Worm (Caenorhabditis elegans): ENCODE results near the gene F18E9.1.

DNA sequence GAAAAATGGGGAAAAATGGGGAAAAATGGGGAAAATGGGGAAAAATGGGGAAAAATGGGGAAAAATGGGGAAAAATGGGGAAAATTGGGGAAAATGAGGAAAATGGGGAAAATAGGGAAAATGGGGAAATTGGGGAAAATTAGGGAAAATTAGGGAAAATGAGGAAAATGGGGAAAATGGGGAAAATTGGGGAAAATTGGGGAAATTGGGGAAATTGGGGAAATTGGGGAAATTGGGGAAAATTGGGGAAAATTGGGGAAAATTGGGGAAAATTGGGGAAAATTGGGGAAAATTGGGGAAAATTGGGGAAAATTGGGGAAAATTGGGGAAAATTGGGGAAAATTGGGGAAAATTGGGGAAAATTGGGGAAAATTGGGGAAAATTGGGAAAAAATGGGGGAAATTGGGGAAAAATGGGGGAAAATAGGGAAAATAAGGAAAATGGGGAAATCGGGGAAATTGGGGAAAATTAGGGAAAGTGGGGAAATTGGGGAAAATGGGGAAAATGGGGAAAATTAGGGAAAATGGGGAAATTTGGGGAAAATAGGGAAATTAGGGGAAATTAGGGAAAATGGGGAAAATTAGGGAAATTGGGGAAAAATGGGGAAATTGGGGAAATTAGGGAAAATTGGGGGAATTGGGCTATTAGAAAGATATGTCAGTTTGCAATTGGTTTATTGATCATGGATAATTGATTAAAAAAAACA is 1.5 kb downstream of the F18E9.1 start:
- TF ChIP-seq unc-62 (GFP tag; optimal IDR thresholded peaks at IDR 0.05) (no peak), lsy-2 (tag; optimal IDR thresholded peaks at IDR 0.05) (no peak), ceh-39 (tag; optimal IDR thresholded peaks at IDR 0.05) (no peak), snpc-4 (tag; optimal IDR thresholded peaks at IDR 0.05) (no peak), elt-3 (tag; optimal IDR thresholded peaks at IDR 0.05) (no peak), nhr-12 (tag; optimal IDR thresholded peaks at IDR 0.05) (no peak), lin-13 (tag; optimal IDR thresholded peaks at IDR 0.05) (no peak), flh-1 (GFP tag; optimal IDR thresholded peaks at IDR 0.05) (no peak), sem-2 (GFP tag; optimal IDR thresholded peaks at IDR 0.05) (no peak), nhr-28 (tag; optimal IDR thresholded peaks at IDR 0.05) (no peak), pha-4 (tag; optimal IDR thresholded peaks at IDR 0.05) (no peak), mep-1 (tag; optimal IDR thresholded peaks at IDR 0.05) (no peak)
